Fruit fly (Drosophila melanogaster): ENCODE data around the gene Ugt303B2.

Ugt303B2 gene

dm6 chr3R:23519395-23520101 lies 19.2 kb downstream of the Ugt303B2 start, which contains the start of gene Irk2:
TSS of gene Irk2 (minus strand) at chr3R:23519445.
- no peak for TF ChIP-seq Pif1B (GFP tag; optimal IDR thresholded peaks at IDR 0.05)
- no peak for TF ChIP-seq CG34367 (tag; optimal IDR thresholded peaks at IDR 0.05)
- no peak for TF ChIP-seq CG8159 (tag; optimal IDR thresholded peaks at IDR 0.05)
- no peak for TF ChIP-seq CG15710 (tag; optimal IDR thresholded peaks at IDR 0.05)
- TF ChIP-seq CG10348 (GFP tag; IDR thresholded peaks at IDR 0.05), result no peak
- TF ChIP-seq D1 (tag; optimal IDR thresholded peaks at IDR 0.05), result no peak
- no peak for TF ChIP-seq CG4496 (GFP tag; IDR thresholded peaks at IDR 0.05)
- no peak for TF ChIP-seq rn (GFP tag; IDR thresholded peaks at IDR 0.05)
- TF ChIP-seq CG8301 (tag; optimal IDR thresholded peaks at IDR 0.05), result no peak
- no peak for TF ChIP-seq Pif1A (GFP tag; optimal IDR thresholded peaks at IDR 0.05)
- TF ChIP-seq Snoo (tag; optimal IDR thresholded peaks at IDR 0.05), result no peak

- TF ChIP-seq gl (tag; optimal IDR thresholded peaks at IDR 0.05) (no peak), Pif1B (GFP tag; optimal IDR thresholded peaks at IDR 0.05) (no peak), CG8159 (tag; optimal IDR thresholded peaks at IDR 0.05) (no peak), EcR (GFP tag; optimal IDR thresholded peaks at IDR 0.05) (no peak), CG13204 (GFP tag; optimal IDR thresholded peaks at IDR 0.05) (no peak), D1 (tag; optimal IDR thresholded peaks at IDR 0.05) (no peak), Snoo (tag; optimal IDR thresholded peaks at IDR 0.05) (no peak), CG15710 (tag; optimal IDR thresholded peaks at IDR 0.05) (no peak), CG34367 (tag; optimal IDR thresholded peaks at IDR 0.05) (no peak), Pif1A (GFP tag; optimal IDR thresholded peaks at IDR 0.05) (no peak), CG17806 (tag; optimal IDR thresholded peaks at IDR 0.05) (no peak), Ets98B (GFP tag; IDR thresholded peaks at IDR 0.05) (no peak), CG32121 (GFP tag; IDR thresholded peaks at IDR 0.05) (no peak), rn (GFP tag; IDR thresholded peaks at IDR 0.05) (no peak), CG8301 (tag; optimal IDR thresholded peaks at IDR 0.05) (no peak), fd96Ca (GFP tag; IDR thresholded peaks at IDR 0.05) (no peak), CG12605 (GFP tag; IDR thresholded peaks at IDR 0.05) (no peak), CG4496 (GFP tag; IDR thresholded peaks at IDR 0.05) (no peak), CG9948 (tag; optimal IDR thresholded peaks at IDR 0.05) (no peak)
Measured at dm6 chr3R:23511356-23511755, 27.4 kb downstream of the Ugt303B2 start.

dm6 chr3R:23509408-23509940 lies 29.2 kb downstream of the Ugt303B2 start:
- TF ChIP-seq CG12605 (GFP tag; IDR thresholded peaks at IDR 0.05), result no peak
- TF ChIP-seq EcR (GFP tag; optimal IDR thresholded peaks at IDR 0.05), result peak; percentile 52
- TF ChIP-seq fd96Ca (GFP tag; IDR thresholded peaks at IDR 0.05), result no peak
- TF ChIP-seq CG34367 (tag; optimal IDR thresholded peaks at IDR 0.05), result no peak

- TF ChIP-seq fd96Ca (GFP tag; IDR thresholded peaks at IDR 0.05) (no peak), D1 (tag; optimal IDR thresholded peaks at IDR 0.05) (peak; percentile 19), Pif1B (GFP tag; optimal IDR thresholded peaks at IDR 0.05) (peak; percentile 67), rn (GFP tag; IDR thresholded peaks at IDR 0.05) (peak; percentile 36; the same call in 1 of the 2 replicates), CG4496 (GFP tag; IDR thresholded peaks at IDR 0.05) (peak; percentile 52; the same call in 1 of the 3 replicates), CG8159 (tag; optimal IDR thresholded peaks at IDR 0.05) (peak; percentile 85), EcR (GFP tag; optimal IDR thresholded peaks at IDR 0.05) (peak; percentile 38), CG15710 (tag; optimal IDR thresholded peaks at IDR 0.05) (peak; percentile 82), CG12605 (GFP tag; IDR thresholded peaks at IDR 0.05) (no peak), CG9948 (tag; optimal IDR thresholded peaks at IDR 0.05) (peak; percentile 57), CG32121 (GFP tag; IDR thresholded peaks at IDR 0.05) (peak; percentile 27; the same call in 1 of the 2 replicates), CG17806 (tag; optimal IDR thresholded peaks at IDR 0.05) (peak; percentile 72), CG10348 (GFP tag; IDR thresholded peaks at IDR 0.05) (no peak), Ets98B (GFP tag; IDR thresholded peaks at IDR 0.05) (peak; percentile 48), Pif1A (GFP tag; optimal IDR thresholded peaks at IDR 0.05) (peak; percentile 46), CG34367 (tag; optimal IDR thresholded peaks at IDR 0.05) (peak; percentile 56), gl (tag; optimal IDR thresholded peaks at IDR 0.05) (no peak), CG14655 (GFP tag; optimal IDR thresholded peaks at IDR 0.05) (peak; percentile 37), Snoo (tag; optimal IDR thresholded peaks at IDR 0.05) (peak; percentile 82), CG8301 (tag; optimal IDR thresholded peaks at IDR 0.05) (peak; percentile 8), CG13204 (GFP tag; optimal IDR thresholded peaks at IDR 0.05) (no peak)
Measured at dm6 chr3R:23508304-23508703, 30.4 kb downstream of the Ugt303B2 start.

dm6 chr3R:23507376-23507775 lies 31.3 kb downstream of the Ugt303B2 start, which contains the start of gene CG34289:
TSS of gene CG34289 (minus strand) at chr3R:23507476.
- TF ChIP-seq rn (GFP tag; IDR thresholded peaks at IDR 0.05), result no peak
- no peak for TF ChIP-seq CG17806 (tag; optimal IDR thresholded peaks at IDR 0.05)
- TF ChIP-seq CG15710 (tag; optimal IDR thresholded peaks at IDR 0.05), result no peak
- TF ChIP-seq CG32121 (GFP tag; IDR thresholded peaks at IDR 0.05), result no peak
- no peak for TF ChIP-seq EcR (GFP tag; optimal IDR thresholded peaks at IDR 0.05)
- no peak for TF ChIP-seq CG8159 (tag; optimal IDR thresholded peaks at IDR 0.05)
- no peak for TF ChIP-seq CG13204 (GFP tag; optimal IDR thresholded peaks at IDR 0.05)
- TF ChIP-seq Ets98B (GFP tag; IDR thresholded peaks at IDR 0.05), result no peak
- no peak for TF ChIP-seq D1 (tag; optimal IDR thresholded peaks at IDR 0.05)
- no peak for TF ChIP-seq CG34367 (tag; optimal IDR thresholded peaks at IDR 0.05)
- TF ChIP-seq CG14655 (GFP tag; optimal IDR thresholded peaks at IDR 0.05), result no peak
- no peak for TF ChIP-seq Pif1B (GFP tag; optimal IDR thresholded peaks at IDR 0.05)
- no peak for TF ChIP-seq CG9948 (tag; optimal IDR thresholded peaks at IDR 0.05)
- TF ChIP-seq CG4496 (GFP tag; IDR thresholded peaks at IDR 0.05), result no peak

DNA sequence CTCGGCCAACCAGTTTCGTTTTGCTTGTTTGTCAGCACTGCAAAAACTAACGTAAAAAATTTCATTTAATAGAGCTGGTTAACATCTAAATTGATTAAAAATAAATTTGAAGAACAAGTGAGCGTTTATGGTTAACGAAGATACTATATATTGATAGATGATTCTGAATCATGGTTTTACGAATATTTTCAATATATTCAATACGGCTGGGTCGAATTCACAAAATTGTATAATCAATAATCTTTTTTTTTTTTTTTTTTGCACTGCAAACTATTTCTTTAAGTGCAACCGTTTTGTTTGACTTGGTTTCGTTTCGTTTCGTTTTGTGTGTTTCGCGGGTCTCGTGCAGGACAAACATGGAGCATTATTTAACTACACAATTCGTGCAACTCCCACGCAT lies 33.9 kb downstream of the Ugt303B2 start:
- TF ChIP-seq CG14655 (GFP tag; optimal IDR thresholded peaks at IDR 0.05) (peak; percentile 72), CG8301 (tag; optimal IDR thresholded peaks at IDR 0.05) (peak; percentile 56), Snoo (tag; optimal IDR thresholded peaks at IDR 0.05) (peak; percentile 10), CG9948 (tag; optimal IDR thresholded peaks at IDR 0.05) (peak; percentile 34), D1 (tag; optimal IDR thresholded peaks at IDR 0.05) (no peak), Pif1A (GFP tag; optimal IDR thresholded peaks at IDR 0.05) (peak; percentile 45), CG10348 (GFP tag; IDR thresholded peaks at IDR 0.05) (no peak), CG4496 (GFP tag; IDR thresholded peaks at IDR 0.05) (0 out of 3 replicates have a peak, but pooled peaks have one; percentile 40), CG8159 (tag; optimal IDR thresholded peaks at IDR 0.05) (no peak), CG32121 (GFP tag; IDR thresholded peaks at IDR 0.05) (peak; percentile 66), CG17806 (tag; optimal IDR thresholded peaks at IDR 0.05) (peak; percentile 1), Ets98B (GFP tag; IDR thresholded peaks at IDR 0.05) (peak; percentile 55), Pif1B (GFP tag; optimal IDR thresholded peaks at IDR 0.05) (peak; percentile 38)
